Fruit fly (Drosophila melanogaster): ENCODE measurements around the gene Dyro.

Dyro gene

DNA sequence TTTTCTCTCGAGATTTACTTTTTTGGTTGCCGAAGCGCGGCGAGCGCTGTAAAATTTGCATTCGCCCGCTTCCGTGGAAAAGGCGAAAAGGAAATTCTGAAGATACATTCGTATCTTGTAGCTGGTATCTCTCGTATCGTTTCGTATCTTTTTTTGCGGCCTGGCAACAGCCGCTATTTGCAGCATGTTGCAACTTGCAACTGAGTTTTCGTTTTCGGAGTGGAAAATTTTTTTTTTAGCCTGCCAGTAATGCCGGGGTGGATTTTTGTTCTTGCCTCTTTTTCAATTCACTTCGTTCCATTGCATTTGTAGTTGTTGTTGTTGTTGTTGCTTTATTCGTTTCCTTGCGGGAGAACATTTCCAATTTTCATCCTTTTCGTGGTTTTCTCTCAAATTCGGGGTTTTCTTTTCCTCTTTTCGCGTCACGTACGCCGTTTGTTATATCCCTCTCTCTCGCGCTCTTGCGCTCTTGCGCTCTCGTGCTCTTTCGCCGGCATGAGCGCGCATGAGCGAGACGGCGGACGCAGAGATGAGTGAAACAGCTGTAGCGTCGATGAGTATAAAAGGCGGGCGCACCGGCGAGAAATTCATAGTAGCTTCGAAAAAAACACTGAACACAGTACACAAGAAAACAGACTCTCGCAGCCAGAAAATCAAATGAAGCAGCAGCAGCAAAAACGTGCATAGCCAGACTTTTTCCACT, 43.8 kb downstream of the Dyro start, which contains the start of gene scyl (continued):
- TF ChIP-seq scrt (GFP tag; optimal IDR thresholded peaks at IDR 0.05) (peak; percentile 56), NFAT (GFP tag; IDR thresholded peaks at IDR 0.05) (peak; percentile 80), Lpt (GFP tag; optimal IDR thresholded peaks at IDR 0.05) (no peak), jigr1 (GFP tag; IDR thresholded peaks at IDR 0.05) (no peak), HmgZ (tag; optimal IDR thresholded peaks at IDR 0.05) (peak; percentile 69), CG4854 (GFP tag; optimal IDR thresholded peaks at IDR 0.05) (peak; percentile 60), Hmr (GFP tag; optimal IDR thresholded peaks at IDR 0.05) (peak; percentile 76), fd3F (GFP tag; optimal IDR thresholded peaks at IDR 0.05) (no peak), CG15514 (GFP tag; optimal IDR thresholded peaks at IDR 0.05) (peak; percentile 70), gsb-n (tag; optimal IDR thresholded peaks at IDR 0.05) (peak; percentile 37), wor (GFP tag; IDR thresholded peaks at IDR 0.05) (no peak), CG8478 (optimal IDR thresholded peaks at IDR 0.05) (no peak), exex (tag; optimal IDR thresholded peaks at IDR 0.05) (peak; percentile 22), Dad (GFP tag; optimal IDR thresholded peaks at IDR 0.05) (peak; percentile 37), Eip74EF (GFP tag; optimal IDR thresholded peaks at IDR 0.05) (peak in 1 of 2 experiments; percentile 62), CrebB (tag; optimal IDR thresholded peaks at IDR 0.05) (peak; percentile 63), fu2 (GFP tag; optimal IDR thresholded peaks at IDR 0.05) (no peak), Ets97D (GFP tag; optimal IDR thresholded peaks at IDR 0.05) (peak; percentile 9), CG2889 (GFP tag; IDR thresholded peaks at IDR 0.05) (no peak), trh (GFP tag; optimal IDR thresholded peaks at IDR 0.05) (no peak), salm (tag; optimal IDR thresholded peaks at IDR 0.05) (peak; percentile 50), CG17359 (tag; optimal IDR thresholded peaks at IDR 0.05) (peak; percentile 65), nerfin-2 (GFP tag; IDR thresholded peaks at IDR 0.05; ENCODE audit: partially characterized antibody) (peak; percentile 16; the same call in 1 of the 2 replicates), Stat92E (GFP tag; optimal IDR thresholded peaks at IDR 0.05) (peak in 1 of 3 experiments; percentile 59), CG14014 (GFP tag; IDR thresholded peaks at IDR 0.05) (peak; percentile 40; the same call in 1 of the 2 replicates), CG6654 (GFP tag; optimal IDR thresholded peaks at IDR 0.05) (no peak), CG7987 (GFP tag; optimal IDR thresholded peaks at IDR 0.05) (peak; percentile 58), CG7928 (GFP tag; optimal IDR thresholded peaks at IDR 0.05) (peak; percentile 6), sens-2 (GFP tag; IDR thresholded peaks at IDR 0.05) (no peak; the same call in 1 of the 2 replicates), sc (optimal IDR thresholded peaks at IDR 0.05) (no peak), sc (GFP tag; optimal IDR thresholded peaks at IDR 0.05) (no peak), crc (GFP tag; optimal IDR thresholded peaks at IDR 0.05) (peak; percentile 1), fd64A (GFP tag; optimal IDR thresholded peaks at IDR 0.05) (peak; percentile 74), Side (GFP tag; optimal IDR thresholded peaks at IDR 0.05) (peak; percentile 82), CG6689 (GFP tag; IDR thresholded peaks at IDR 0.05) (peak; percentile 62), nom (GFP tag; optimal IDR thresholded peaks at IDR 0.05) (peak; percentile 92), CG14050 (GFP tag; IDR thresholded peaks at IDR 0.05) (peak; percentile 36; the same call in 2 of the 3 replicates), ab (GFP tag; optimal IDR thresholded peaks at IDR 0.05) (peak; percentile 3), Dip2 (GFP tag; IDR thresholded peaks at IDR 0.05) (no peak), Ets65A (GFP tag) (peak; percentile 24), ara (GFP tag; IDR thresholded peaks at IDR 0.05) (peak; percentile 60; the same call in 1 of the 2 replicates), az2 (GFP tag; optimal IDR thresholded peaks at IDR 0.05) (no peak), rib (GFP tag; IDR thresholded peaks at IDR 0.05) (peak; percentile 91), CG13894 (tag; optimal IDR thresholded peaks at IDR 0.05) (peak; percentile 73), CG1603 (tag; optimal IDR thresholded peaks at IDR 0.05) (peak; percentile 52), CG8924 (tag; optimal IDR thresholded peaks at IDR 0.05) (peak; percentile 69), corto (GFP tag; optimal IDR thresholded peaks at IDR 0.05) (peak; percentile 29), Bdp1 (GFP tag; optimal IDR thresholded peaks at IDR 0.05) (peak; percentile 49), BtbVII (GFP tag; optimal IDR thresholded peaks at IDR 0.05) (peak; percentile 79), E2f1 (GFP tag; IDR thresholded peaks at IDR 0.05) (peak; percentile 33; the same call in 1 of the 2 replicates)

Measured in whole organism, embryonic.